Worm (Caenorhabditis elegans): ENCODE results near the gene srh-63.

The srh-63 gene

DNA sequence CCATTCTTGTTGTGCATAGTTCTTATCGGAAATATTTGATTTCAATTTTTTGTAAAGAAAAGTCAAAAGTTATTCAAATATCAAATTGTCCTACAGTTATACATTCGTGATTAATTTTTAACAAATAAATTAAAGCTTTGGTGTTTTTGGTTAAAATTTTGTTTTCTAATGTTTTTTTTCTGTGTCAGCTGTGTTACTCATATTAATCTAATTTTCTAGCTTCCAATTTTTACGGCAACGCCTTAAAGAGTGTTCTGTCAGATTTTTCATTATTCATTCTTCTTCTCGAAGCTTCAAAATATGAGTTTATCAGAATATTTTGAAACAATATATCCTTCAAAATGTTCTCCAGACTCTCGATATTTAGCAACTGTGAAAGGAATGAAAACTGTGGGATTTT is at the start of gene srh-63:
Gene srh-63, plus strand, starts transcription at position 301 of the 400 bp plus-strand sequence.
- TF ChIP-seq skn-1 (tag; optimal IDR thresholded peaks at IDR 0.05) = no peak
- TF ChIP-seq swsn-7 (tag; optimal IDR thresholded peaks at IDR 0.05) = no peak
- no peak for TF ChIP-seq unc-62 (GFP tag; optimal IDR thresholded peaks at IDR 0.05)
- no peak for TF ChIP-seq rnt-1 (tag; optimal IDR thresholded peaks at IDR 0.05)
- no peak for TF ChIP-seq unc-86 (tag; optimal IDR thresholded peaks at IDR 0.05)
- TF ChIP-seq nhr-85 (tag) = no peak
- TF ChIP-seq egl-13 (tag; optimal IDR thresholded peaks at IDR 0.05) = no peak
- no peak for TF ChIP-seq unc-130 (tag; optimal IDR thresholded peaks at IDR 0.05)
- no peak for TF ChIP-seq snu-23 (GFP tag; optimal IDR thresholded peaks at IDR 0.05)

ce11 chrIV:14481984-14482383 is 41.7 kb upstream of the srh-63 start, which contains the start of gene Y57G11A.4:
Y57G11A.4 (plus strand) TSS chrIV:14482284.
- TF ChIP-seq nhr-84 (tag; optimal IDR thresholded peaks at IDR 0.05) (no peak), unc-130 (tag; optimal IDR thresholded peaks at IDR 0.05) (no peak), ces-1 (GFP tag; optimal IDR thresholded peaks at IDR 0.05) (no peak), hpl-2 (GFP tag; optimal IDR thresholded peaks at IDR 0.05) (no peak), nhr-19 (GFP tag; conservative IDR thresholded peaks at IDR 0.05) (no peak), lin-13 (GFP tag; optimal IDR thresholded peaks at IDR 0.05) (no peak), elt-3 (tag; optimal IDR thresholded peaks at IDR 0.05) (peak in 2 of 6 experiments; percentile 1 to 4), F16B12.6 (tag; optimal IDR thresholded peaks at IDR 0.05) (no peak), snu-23 (GFP tag; optimal IDR thresholded peaks at IDR 0.05) (peak; percentile 22), elt-2 (tag; optimal IDR thresholded peaks at IDR 0.05) (no peak), efl-1 (optimal IDR thresholded peaks at IDR 0.05) (no peak), efl-1 (GFP tag; optimal IDR thresholded peaks at IDR 0.05 in 1 of 2) (no peak), isw-1 (GFP tag; IDR thresholded peaks at IDR 0.05) (no peak), nhr-85 (tag) (peak; percentile 84), fkh-4 (tag; optimal IDR thresholded peaks at IDR 0.05; ENCODE audit: borderline replicate concordance) (no peak), mab-9 (GFP tag; IDR thresholded peaks at IDR 0.05) (no peak), dpl-1 (GFP tag; optimal IDR thresholded peaks at IDR 0.05) (no peak), aha-1 (tag; optimal IDR thresholded peaks at IDR 0.05) (no peak), tlp-1 (tag; optimal IDR thresholded peaks at IDR 0.05) (no peak), fkh-10 (GFP tag; optimal IDR thresholded peaks at IDR 0.05) (no peak), lin-35 (GFP tag; optimal IDR thresholded peaks at IDR 0.05) (peak in 1 of 2 experiments; percentile 3), nhr-28 (tag; optimal IDR thresholded peaks at IDR 0.05) (no peak), ets-5 (GFP tag; IDR thresholded peaks at IDR 0.05) (no peak), unc-86 (tag; optimal IDR thresholded peaks at IDR 0.05) (no peak), rnt-1 (tag; optimal IDR thresholded peaks at IDR 0.05) (no peak), lir-3 (tag; optimal IDR thresholded peaks at IDR 0.05; ENCODE audit: poor library complexity) (no peak), nhr-71 (tag; optimal IDR thresholded peaks at IDR 0.05) (no peak), blmp-1 (tag; optimal IDR thresholded peaks at IDR 0.05) (peak; percentile 34)

DNA sequence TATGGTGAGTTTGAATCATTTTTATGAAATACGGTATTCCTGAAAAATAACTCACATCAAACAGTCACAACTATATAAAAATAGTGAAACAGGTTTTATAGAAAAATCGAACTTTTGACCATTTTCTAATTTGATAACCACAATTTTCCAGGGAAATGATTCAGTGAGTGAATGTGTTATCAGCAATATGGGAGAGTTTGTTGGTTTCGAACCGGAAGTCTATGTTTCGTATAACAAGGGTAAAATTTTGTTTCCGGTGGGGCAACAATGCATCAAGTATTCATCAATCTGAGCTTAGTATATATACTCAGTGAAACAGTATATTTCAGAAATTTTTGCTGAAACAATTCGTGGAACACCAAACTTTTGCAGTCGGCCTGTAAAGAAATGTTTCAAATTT is 40.2 kb upstream of the srh-63 start:
- no peak for TF ChIP-seq F16B12.6 (tag; optimal IDR thresholded peaks at IDR 0.05)
- no peak for TF ChIP-seq efl-1 (optimal IDR thresholded peaks at IDR 0.05)
- TF ChIP-seq efl-1 (GFP tag; optimal IDR thresholded peaks at IDR 0.05 in 1 of 2) = peak in 1 of 2 experiments; percentile 53

DNA sequence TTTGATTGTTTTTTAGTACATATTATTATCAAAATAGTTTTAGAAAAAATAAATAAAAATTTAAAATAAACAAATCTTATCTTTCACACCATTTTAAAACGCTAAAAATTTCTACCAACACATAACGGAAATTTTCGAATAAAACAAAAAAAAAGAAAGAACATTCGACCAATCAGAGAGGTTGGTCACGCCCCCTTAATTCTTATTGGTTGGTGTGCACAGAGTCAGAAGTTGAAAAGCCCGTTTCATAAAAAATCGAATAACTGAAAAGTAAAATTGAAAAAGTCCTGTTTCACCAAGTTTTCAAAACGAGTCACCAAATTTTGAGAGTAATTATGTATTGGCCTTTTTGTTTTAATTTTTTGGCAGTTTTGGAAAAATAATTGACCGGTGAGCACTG is 32.5 kb upstream of the srh-63 start:
- TF ChIP-seq ztf-4 (tag; optimal IDR thresholded peaks at IDR 0.05) = no peak
- no peak for TF ChIP-seq efl-1 (optimal IDR thresholded peaks at IDR 0.05)
- no peak for TF ChIP-seq efl-1 (GFP tag; optimal IDR thresholded peaks at IDR 0.05 in 1 of 2)
- TF ChIP-seq snpc-4 (tag; optimal IDR thresholded peaks at IDR 0.05) = no peak
- no peak for TF ChIP-seq fos-1 (tag; optimal IDR thresholded peaks at IDR 0.05)
- TF ChIP-seq lsy-2 (tag; optimal IDR thresholded peaks at IDR 0.05) = no peak
- no peak for TF ChIP-seq zag-1 (tag; optimal IDR thresholded peaks at IDR 0.05)
- no peak for TF ChIP-seq egl-13 (tag; optimal IDR thresholded peaks at IDR 0.05)
- TF ChIP-seq vab-15 (tag; optimal IDR thresholded peaks at IDR 0.05) = no peak
- no peak for TF ChIP-seq dsc-1 (tag; optimal IDR thresholded peaks at IDR 0.05)
- TF ChIP-seq sptf-1 (tag; optimal IDR thresholded peaks at IDR 0.05) = no peak
- TF ChIP-seq lin-39 (tag; optimal IDR thresholded peaks at IDR 0.05) = no peak
- TF ChIP-seq xbp-1 (tag; optimal IDR thresholded peaks at IDR 0.05) = no peak
